Worm (Caenorhabditis elegans) whole organism, L4/young adult: ENCODE data around the gene srh-276.

ENCODE experiments used
- W03F9.2 ChIP-seq: fragments of 150-350 bp; optimal IDR thresholded peaks from 2 replicates; lab custom pipeline; 2014; ENCODE audit warnings: missing biosample characterization, missing genetic modification characterization
- dao-5 ChIP-seq: sonication (generic microtip); optimal IDR thresholded peaks from 2 replicates; lab custom pipeline; 2016; ENCODE audit warnings: missing genotype, missing genetic modification characterization, moderate library complexity, missing compliant biosample characterization
- him-1 ChIP-seq: sonication (generic microtip); optimal IDR thresholded peaks from 2 replicates; lab custom pipeline; 2016; ENCODE audit warnings: missing genotype, missing genetic modification reagents, missing genetic modification characterization, missing compliant biosample characterization

DNA sequence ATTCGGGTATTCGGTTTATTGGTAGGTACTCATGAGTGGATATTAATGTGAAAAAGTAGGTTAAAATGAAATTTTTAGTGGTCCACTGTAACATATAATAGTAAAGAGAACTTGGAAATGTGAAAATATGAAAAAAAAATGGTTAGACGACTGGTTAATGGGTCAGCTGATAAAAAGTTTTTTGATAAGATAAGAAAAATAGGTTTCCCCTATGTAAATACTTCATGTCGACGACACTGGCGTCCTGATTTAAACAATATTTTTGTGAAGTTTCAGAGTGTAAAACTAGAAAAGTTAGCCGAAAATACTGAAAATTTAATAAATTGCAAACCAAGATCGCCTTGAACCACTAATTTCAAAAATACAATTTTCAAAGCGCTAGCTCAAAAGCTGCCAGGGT, 3.9 kb downstream of the srh-276 start, which contains the start of gene F21A3.11:
- TF ChIP-seq W03F9.2 (no peak), dao-5 (tag; lab: Kevin White, UChicago) (no peak), him-1 (no peak)
